Fruit fly (Drosophila melanogaster) whole organism, embryonic: Measurements from ENCODE around the gene CG42445.

Source experiments
- ATbp ChIP-seq: fragments of 200-800 bp; sonication (Bioruptor generic); optimal IDR thresholded peaks from 2 replicates; lab custom pipeline; 2017; ENCODE audit warnings: missing biosample characterization, mild to moderate bottlenecking, missing genetic modification characterization, missing genetic modification reagents
- Bdp1 ChIP-seq: fragments of 200-800 bp; sonication (Bioruptor generic); optimal IDR thresholded peaks from 3 replicates; lab custom pipeline; 2016; ENCODE audit warnings: missing biosample characterization, missing genetic modification characterization
- Bteb2 ChIP-seq: fragments of 200-800 bp; sonication (Bioruptor generic); optimal IDR thresholded peaks from 2 replicates; lab custom pipeline; 2016; ENCODE audit warnings: missing biosample characterization, missing genetic modification characterization
- CG11398 ChIP-seq: fragments of 200-800 bp; sonication (Bioruptor generic); optimal IDR thresholded peaks from 2 replicates; lab custom pipeline; 2016; ENCODE audit warnings: missing biosample characterization, missing genetic modification characterization
- CG12236 ChIP-seq: fragments of 200-800 bp; sonication (Bioruptor generic); optimal IDR thresholded peaks from 2 replicates; lab custom pipeline; 2016; ENCODE audit warnings: missing biosample characterization, missing genetic modification characterization
- CG12391 ChIP-seq: fragments of 200-800 bp; sonication (Bioruptor generic); optimal IDR thresholded peaks from 3 replicates; lab custom pipeline; 2018; ENCODE audit warnings: missing biosample characterization, mild to moderate bottlenecking, missing genetic modification characterization, moderate library complexity
- CG12659 ChIP-seq: fragments of 200-800 bp; sonication (Bioruptor generic); optimal IDR thresholded peaks from 3 replicates; lab custom pipeline; 2017; ENCODE audit warnings: mild to moderate bottlenecking, missing biosample characterization, missing genetic modification reagents, missing genetic modification characterization
- CG12744 ChIP-seq: fragments of 200-800 bp; sonication (Bioruptor generic); optimal IDR thresholded peaks from 2 replicates; lab custom pipeline; 2016; ENCODE audit warnings: missing biosample characterization, missing genetic modification characterization
- CG15073 ChIP-seq: fragments of 200-800 bp; sonication (Bioruptor generic); optimal IDR thresholded peaks from 2 replicates; lab custom pipeline; 2016; ENCODE audit warnings: missing biosample characterization, missing genetic modification characterization
- CG1529 ChIP-seq: fragments of 200-800 bp; sonication (Bioruptor generic); optimal IDR thresholded peaks from 3 replicates; lab custom pipeline; 2018; ENCODE audit warnings: missing biosample characterization, missing genetic modification characterization
- CG15601 ChIP-seq: fragments of 200-800 bp; sonication (Bioruptor generic); optimal IDR thresholded peaks from 3 replicates; lab custom pipeline; 2019; ENCODE audit warnings: missing biosample characterization, mild to moderate bottlenecking, missing genetic modification characterization, moderate library complexity
- CG1792 ChIP-seq: fragments of 200-800 bp; sonication (Bioruptor generic); optimal IDR thresholded peaks from 2 replicates; lab custom pipeline; 2016; ENCODE audit warnings: missing biosample characterization, missing genetic modification characterization
- CG2199 ChIP-seq: fragments of 200-800 bp; sonication (Bioruptor generic); IDR thresholded peaks from 3 replicates; pipeline ENCODE4 v1.3.6; 2022; ENCODE audit warnings: missing biosample characterization, missing genetic modification characterization
- CG2202 ChIP-seq: fragments of 200-800 bp; sonication (Bioruptor generic); optimal IDR thresholded peaks from 2 replicates; lab custom pipeline; 2018; ENCODE audit warnings: missing biosample characterization, mild to moderate bottlenecking, missing genetic modification characterization
- CG30020 ChIP-seq: fragments of 200-800 bp; optimal IDR thresholded peaks from 2 replicates; lab custom pipeline; 2019; ENCODE audit warnings: missing biosample characterization, mild to moderate bottlenecking, missing genetic modification characterization, moderate library complexity
- CG3163 ChIP-seq: fragments of 200-800 bp; sonication (Bioruptor generic); optimal IDR thresholded peaks from 3 replicates; lab custom pipeline; 2016; ENCODE audit warnings: missing biosample characterization, missing genetic modification characterization
- CG32532 ChIP-seq: fragments of 200-800 bp; sonication (Bioruptor generic); IDR thresholded peaks from 2 replicates; pipeline ENCODE4 v1.3.6; 2022; ENCODE audit warnings: missing biosample characterization, missing genetic modification characterization
- CG3281 ChIP-seq: fragments of 200-800 bp; sonication (Bioruptor generic); optimal IDR thresholded peaks from 3 replicates; lab custom pipeline; 2017; ENCODE audit warnings: missing biosample characterization, mild to moderate bottlenecking, missing genetic modification characterization
- CG42726 ChIP-seq: fragments of 200-800 bp; sonication (Bioruptor generic); IDR thresholded peaks from 2 replicates; pipeline ENCODE4 v1.3.6; 2022; ENCODE audit warnings: missing biosample characterization, missing genetic modification characterization; ENCODE audit not compliant: partially characterized antibody
- CG4730 ChIP-seq: fragments of 200-800 bp; sonication (Bioruptor generic); IDR thresholded peaks from 2 replicates; pipeline ENCODE4 v1.3.6; 2022; ENCODE audit warnings: missing biosample characterization, missing genetic modification characterization
- CG6854 ChIP-seq: fragments of 200-800 bp; sonication (Bioruptor generic); optimal IDR thresholded peaks from 3 replicates; lab custom pipeline; 2017; ENCODE audit warnings: missing biosample characterization, mild to moderate bottlenecking, missing genetic modification characterization
- CG7745 ChIP-seq: fragments of 200-800 bp; sonication (Bioruptor generic); optimal IDR thresholded peaks from 2 replicates; lab custom pipeline; 2018; ENCODE audit warnings: missing biosample characterization, mild to moderate bottlenecking, missing genetic modification characterization, moderate library complexity
- CG9797 ChIP-seq: fragments of 200-800 bp; sonication (Bioruptor generic); optimal IDR thresholded peaks from 3 replicates; lab custom pipeline; 2018; ENCODE audit warnings: missing biosample characterization, mild to moderate bottlenecking, missing genetic modification characterization
- CG9817 ChIP-seq: fragments of 200-800 bp; sonication (Bioruptor generic); optimal IDR thresholded peaks from 2 replicates; lab custom pipeline; 2018; ENCODE audit warnings: missing biosample characterization, mild to moderate bottlenecking, missing genetic modification characterization, moderate library complexity
- E2f2 ChIP-seq: fragments of 200-800 bp; sonication (Bioruptor generic); IDR thresholded peaks from 2 replicates; pipeline ENCODE4 v1.3.6; 2022; ENCODE audit warnings: missing biosample characterization, missing genetic modification characterization
- Fer2 ChIP-seq: fragments of 200-800 bp; sonication (Bioruptor generic); optimal IDR thresholded peaks from 2 replicates; lab custom pipeline; 2018; ENCODE audit warnings: missing biosample characterization, mild to moderate bottlenecking, missing genetic modification characterization, moderate library complexity
- H2.0 ChIP-seq: fragments of 200-800 bp; sonication (Bioruptor generic); IDR thresholded peaks from 2 replicates; pipeline ENCODE4 v1.3.6; 2022; ENCODE audit warnings: missing biosample characterization, missing genetic modification characterization
- Lpt ChIP-seq: fragments of >200 bp; optimal IDR thresholded peaks from 2 replicates; lab custom pipeline; 2018; ENCODE audit warnings: missing biosample characterization, missing genetic modification characterization
- MESR4 ChIP-seq: fragments of 200-800 bp; sonication (Bioruptor generic); optimal IDR thresholded peaks from 2 replicates; lab custom pipeline; 2018; ENCODE audit warnings: missing biosample characterization, mild to moderate bottlenecking, missing genetic modification characterization, moderate library complexity
- Mes4 ChIP-seq: fragments of 200-800 bp; sonication (Bioruptor generic); optimal IDR thresholded peaks from 2 replicates; lab custom pipeline; 2016; ENCODE audit warnings: missing biosample characterization, missing genetic modification characterization
- Six4 ChIP-seq: fragments of 200-800 bp; sonication (Bioruptor generic); optimal IDR thresholded peaks from 2 replicates; lab custom pipeline; 2016; ENCODE audit warnings: missing biosample characterization, missing genetic modification characterization
- al ChIP-seq: fragments of 200-800 bp; sonication (Bioruptor generic); IDR thresholded peaks from 2 replicates; pipeline ENCODE4 v1.3.6; 2022; ENCODE audit warnings: missing biosample characterization, missing genetic modification characterization
- btn ChIP-seq: fragments of 200-800 bp; sonication (Bioruptor generic); optimal IDR thresholded peaks from 2 replicates; lab custom pipeline; 2016; ENCODE audit warnings: missing biosample characterization, missing genetic modification characterization
- chinmo ChIP-seq: fragments of 200-800 bp; sonication (Bioruptor generic); IDR thresholded peaks from 4 replicates; pipeline ENCODE4 v1.3.6; 2022; ENCODE audit warnings: missing biosample characterization, missing genetic modification characterization; ENCODE audit not compliant: partially characterized antibody
- chm ChIP-seq: fragments of 200-800 bp; sonication (Bioruptor generic); IDR thresholded peaks from 2 replicates; pipeline ENCODE4 v1.3.6; 2022; ENCODE audit warnings: missing biosample characterization, missing genetic modification characterization
- crc ChIP-seq: fragments of 200-800 bp; sonication (Bioruptor generic); optimal IDR thresholded peaks from 2 replicates; lab custom pipeline; 2016; ENCODE audit warnings: missing biosample characterization, missing genetic modification characterization
- croc ChIP-seq: fragments of 200-800 bp; sonication (Bioruptor generic); conservative IDR thresholded peaks from 3 replicates; pipeline ENCODE4 v1.3.6; 2022; ENCODE audit warnings: missing biosample characterization, missing genetic modification characterization
- dati ChIP-seq: fragments of 200-800 bp; sonication (Bioruptor generic); IDR thresholded peaks from 2 replicates; pipeline ENCODE4 v1.3.6; 2022; ENCODE audit warnings: missing biosample characterization, missing genetic modification characterization
- ewg ChIP-seq: fragments of 200-800 bp; sonication (Bioruptor generic); optimal IDR thresholded peaks from 3 replicates; lab custom pipeline; 2017; ENCODE audit warnings: mild to moderate bottlenecking, missing biosample characterization, missing genetic modification reagents, missing genetic modification characterization
- exex ChIP-seq: fragments of 200-800 bp; sonication (Bioruptor generic); optimal IDR thresholded peaks from 4 replicates; lab custom pipeline; 2018; ENCODE audit warnings: missing biosample characterization, mild to moderate bottlenecking, missing genetic modification characterization, moderate library complexity
- fu2 ChIP-seq: fragments of 200-800 bp; sonication (Bioruptor generic); optimal IDR thresholded peaks from 2 replicates; lab custom pipeline; 2016; ENCODE audit warnings: missing biosample characterization, missing genetic modification characterization
- gsb-n ChIP-seq: fragments of 200-800 bp; sonication (Bioruptor generic); optimal IDR thresholded peaks from 3 replicates; lab custom pipeline; 2018; ENCODE audit warnings: missing biosample characterization, mild to moderate bottlenecking, missing genetic modification characterization
- lbe ChIP-seq: fragments of 200-800 bp; sonication (Bioruptor generic); optimal IDR thresholded peaks from 2 replicates; lab custom pipeline; 2016; ENCODE audit warnings: missing biosample characterization, mild to moderate bottlenecking, missing genetic modification characterization
- lilli ChIP-seq: fragments of 200-800 bp; sonication (Bioruptor generic); optimal IDR thresholded peaks from 3 replicates; lab custom pipeline; 2016; ENCODE audit warnings: missing biosample characterization, missing genetic modification characterization
- lov ChIP-seq, 2 experiments: fragments of 200-800 bp in 1 of 2; fragments of >200 bp in 1 of 2; sonication (Bioruptor generic) in 1 of 2; IDR thresholded peaks in 1 of 2; optimal IDR thresholded peaks in 1 of 2; 2 replicates in 1 of 2; 3 replicates in 1 of 2; pipeline versions ENCODE4 v1.3.6 to Lab custom; 2017 to 2022; ENCODE audit warnings: missing biosample characterization in 1 of 2, missing genetic modification characterization in 1 of 2
- luna ChIP-seq: fragments of 200-800 bp; sonication (Bioruptor generic); optimal IDR thresholded peaks from 2 replicates; lab custom pipeline; 2016; ENCODE audit warnings: missing biosample characterization, missing genetic modification characterization
- prd ChIP-seq, 3 experiments: fragments of >200 bp in 2 of 3; fragments of 200-800 bp in 1 of 3; sonication (Bioruptor generic) in 1 of 3; optimal IDR thresholded peaks in 2 of 3; IDR thresholded peaks in 1 of 3; 2 replicates in 2 of 3; 3 replicates in 1 of 3; pipeline versions ENCODE4 v1.3.6 to Lab custom; 2017 to 2022; ENCODE audit warnings: missing biosample characterization in 1 of 3, missing genetic modification characterization in 1 of 3
- pzg ChIP-seq: fragments of 200-800 bp; sonication (Bioruptor generic); optimal IDR thresholded peaks from 3 replicates; lab custom pipeline; 2018; ENCODE audit warnings: missing biosample characterization, mild to moderate bottlenecking, missing genetic modification characterization, moderate library complexity
- stc ChIP-seq: fragments of 200-800 bp; sonication (Bioruptor generic); IDR thresholded peaks from 2 replicates; pipeline ENCODE4 v1.3.6; 2022; ENCODE audit warnings: missing biosample characterization, missing genetic modification characterization
- tgo ChIP-seq: fragments of 200-800 bp; sonication (Bioruptor generic); IDR thresholded peaks from 3 replicates; pipeline ENCODE4 v1.3.6; 2022; ENCODE audit warnings: missing biosample characterization, missing genetic modification characterization

The CG42445 gene

dm6 chr3L:8137448-8137906 is 21.2 kb downstream of the CG42445 start, which contains the start of the genes Setx and mus301 (continued):
- TF ChIP-seq lov (optimal IDR thresholded peaks at IDR 0.05; lab: Kevin White, UChicago) (no peak), lov (GFP tag; IDR thresholded peaks at IDR 0.05; lab: Robert Waterston, UW) (no peak), CG12236 (GFP tag; lab: Kevin White, UChicago) (peak; percentile 53), CG2199 (GFP tag; lab: Robert Waterston, UW) (0 out of 3 replicates have a peak, but pooled peaks have one; percentile 20), fu2 (GFP tag; lab: Kevin White, UChicago) (peak; percentile 82), MESR4 (GFP tag; lab: Kevin White, UChicago) (no peak), pzg (GFP tag; lab: Kevin White, UChicago) (peak; percentile 90), crc (GFP tag; lab: Kevin White, UChicago) (peak; percentile 47), CG12391 (peak; percentile 82), CG1529 (peak; percentile 21), Lpt (GFP tag; lab: Kevin White, UChicago) (no peak), H2.0 (GFP tag; lab: Robert Waterston, UW) (peak; percentile 62), CG9817 (tag; lab: Kevin White, UChicago) (peak; percentile 86), Bdp1 (GFP tag; lab: Kevin White, UChicago) (peak; percentile 80), CG9797 (GFP tag; lab: Kevin White, UChicago) (peak; percentile 76), E2f2 (peak; percentile 91), Bteb2 (GFP tag; lab: Kevin White, UChicago) (peak; percentile 89), exex (no peak), CG42726 (GFP tag; lab: Robert Waterston, UW) (no peak), CG6854 (no peak), al (GFP tag; lab: Robert Waterston, UW) (peak; percentile 60), Mes4 (GFP tag; lab: Kevin White, UChicago) (peak; percentile 26), tgo (GFP tag; lab: Robert Waterston, UW) (peak; percentile 67), chm (GFP tag; lab: Robert Waterston, UW) (no peak), Six4 (GFP tag; lab: Kevin White, UChicago) (peak; percentile 59), lilli (peak; percentile 92), prd (optimal IDR thresholded peaks at IDR 0.05; lab: Kevin White, UChicago) (no peak), prd (GFP tag; IDR thresholded peaks at IDR 0.05; lab: Robert Waterston, UW) (peak; percentile 84), lbe (GFP tag; lab: Kevin White, UChicago) (peak; percentile 84), luna (peak; percentile 73), chinmo (GFP tag; lab: Robert Waterston, UW) (no peak), stc (no peak), CG15601 (peak; percentile 75), CG11398 (GFP tag; lab: Kevin White, UChicago) (peak; percentile 27), gsb-n (tag; lab: Kevin White, UChicago) (no peak), ATbp (GFP tag; lab: Kevin White, UChicago) (peak; percentile 30), Fer2 (peak; percentile 52), CG15073 (GFP tag; lab: Kevin White, UChicago) (peak; percentile 20), CG12744 (peak; percentile 73), CG30020 (tag; lab: Kevin White, UChicago) (no peak), CG1792 (peak; percentile 66), dati (no peak), CG4730 (GFP tag; lab: Robert Waterston, UW) (peak; percentile 36; the same call in 1 of the 2 replicates), CG3163 (GFP tag; lab: Kevin White, UChicago) (peak; percentile 51), CG2202 (tag; lab: Kevin White, UChicago) (peak; percentile 49), CG3281 (GFP tag; lab: Kevin White, UChicago) (peak; percentile 80), CG32532 (GFP tag; lab: Robert Waterston, UW) (peak; percentile 68), CG12659 (GFP tag; lab: Kevin White, UChicago) (peak; percentile 94), CG7745 (tag; lab: Kevin White, UChicago) (no peak), ewg (GFP tag; lab: Kevin White, UChicago) (peak; percentile 66), croc (GFP tag; lab: Robert Waterston, UW) (peak; percentile 37; the same call in 2 of the 3 replicates), btn (peak; percentile 58)
